Fruit fly (Drosophila melanogaster) whole organism, embryonic: ENCODE results near the gene CG5644.

Experiments
- Ada2b ChIP-seq: fragments of 200-800 bp; sonication (Bioruptor generic); IDR thresholded peaks from 2 replicates; pipeline ENCODE4 v1.3.6; 2022; ENCODE audit warnings: missing biosample characterization, missing genetic modification characterization
- B-H1 ChIP-seq: fragments of 200-800 bp; sonication (Bioruptor generic); IDR thresholded peaks from 3 replicates; pipeline ENCODE4 v1.3.6; 2022; ENCODE audit warnings: missing biosample characterization, missing genetic modification characterization
- BEAF-32 ChIP-seq: fragments of 200-800 bp; sonication (Bioruptor generic); optimal IDR thresholded peaks from 3 replicates; lab custom pipeline; 2017; ENCODE audit warnings: missing biosample characterization, missing genetic modification characterization, mild to moderate bottlenecking, moderate library complexity, missing genetic modification reagents
- CG10274 ChIP-seq: fragments of 200-800 bp; sonication (Bioruptor generic); optimal IDR thresholded peaks from 3 replicates; lab custom pipeline; 2017; ENCODE audit warnings: missing biosample characterization, mild to moderate bottlenecking, missing genetic modification characterization
- CG11247 ChIP-seq: fragments of 200-800 bp; sonication (Bioruptor generic); IDR thresholded peaks from 2 replicates; pipeline ENCODE4 v1.3.6; 2022; ENCODE audit warnings: missing biosample characterization, missing genetic modification characterization
- CG1233 ChIP-seq: fragments of 200-800 bp; sonication (Bioruptor generic); optimal IDR thresholded peaks from 4 replicates; lab custom pipeline; 2018; ENCODE audit warnings: missing biosample characterization, mild to moderate bottlenecking, missing genetic modification characterization
- CG12769 ChIP-seq: fragments of 200-800 bp; sonication (Bioruptor generic); optimal IDR thresholded peaks from 2 replicates; lab custom pipeline; 2019; ENCODE audit warnings: missing biosample characterization, mild to moderate bottlenecking, missing genetic modification characterization, moderate library complexity
- CG13624 ChIP-seq: fragments of 200-800 bp; sonication (Bioruptor generic); optimal IDR thresholded peaks from 2 replicates; lab custom pipeline; 2016; ENCODE audit warnings: missing biosample characterization, missing genetic modification characterization
- CG15011 ChIP-seq: fragments of 200-800 bp; sonication (Bioruptor generic); optimal IDR thresholded peaks from 3 replicates; lab custom pipeline; 2018; ENCODE audit warnings: missing biosample characterization, mild to moderate bottlenecking, missing genetic modification characterization
- CG1647 ChIP-seq: fragments of 200-800 bp; sonication (Bioruptor generic); optimal IDR thresholded peaks from 3 replicates; lab custom pipeline; 2016; ENCODE audit warnings: missing biosample characterization, missing genetic modification characterization
- CG17912 ChIP-seq: fragments of 200-800 bp; sonication (Bioruptor generic); optimal IDR thresholded peaks from 2 replicates; lab custom pipeline; 2018; ENCODE audit warnings: missing biosample characterization, mild to moderate bottlenecking, missing genetic modification characterization
- CG18619 ChIP-seq: fragments of 200-800 bp; sonication (Bioruptor generic); optimal IDR thresholded peaks from 3 replicates; lab custom pipeline; 2017; ENCODE audit warnings: missing biosample characterization, mild to moderate bottlenecking, missing genetic modification characterization
- CG2199 ChIP-seq: fragments of 200-800 bp; sonication (Bioruptor generic); IDR thresholded peaks from 3 replicates; pipeline ENCODE4 v1.3.6; 2022; ENCODE audit warnings: missing biosample characterization, missing genetic modification characterization
- CG2202 ChIP-seq: fragments of 200-800 bp; sonication (Bioruptor generic); optimal IDR thresholded peaks from 2 replicates; lab custom pipeline; 2018; ENCODE audit warnings: missing biosample characterization, mild to moderate bottlenecking, missing genetic modification characterization
- CG42726 ChIP-seq: fragments of 200-800 bp; sonication (Bioruptor generic); IDR thresholded peaks from 2 replicates; pipeline ENCODE4 v1.3.6; 2022; ENCODE audit warnings: missing biosample characterization, missing genetic modification characterization; ENCODE audit not compliant: partially characterized antibody
- CG4282 ChIP-seq: fragments of 200-800 bp; sonication (Bioruptor generic); optimal IDR thresholded peaks from 2 replicates; lab custom pipeline; 2016; ENCODE audit warnings: missing biosample characterization, missing genetic modification characterization
- CG4820 ChIP-seq: fragments of 200-800 bp; sonication (Bioruptor generic); optimal IDR thresholded peaks from 3 replicates; lab custom pipeline; 2016; ENCODE audit warnings: missing biosample characterization, missing genetic modification characterization
- CG6683 ChIP-seq: fragments of 200-800 bp; sonication (Bioruptor generic); optimal IDR thresholded peaks from 2 replicates; lab custom pipeline; 2017; ENCODE audit warnings: missing biosample characterization, mild to moderate bottlenecking, missing genetic modification characterization, missing genetic modification reagents
- CG6791 ChIP-seq: fragments of 200-800 bp; sonication (Bioruptor generic); IDR thresholded peaks from 3 replicates; pipeline ENCODE4 v1.3.6; 2022; ENCODE audit warnings: missing biosample characterization, missing genetic modification characterization; ENCODE audit not compliant: partially characterized antibody
- CG7556 ChIP-seq: fragments of 200-800 bp; sonication (Bioruptor generic); optimal IDR thresholded peaks from 2 replicates; lab custom pipeline; 2017; ENCODE audit warnings: missing biosample characterization, mild to moderate bottlenecking, missing genetic modification characterization
- CG7839 ChIP-seq: fragments of 200-800 bp; sonication (Bioruptor generic); optimal IDR thresholded peaks from 3 replicates; lab custom pipeline; 2018; ENCODE audit warnings: missing biosample characterization, mild to moderate bottlenecking, missing genetic modification characterization, moderate library complexity
- CG8290 ChIP-seq, 3 experiments: fragments of 200-800 bp; sonication (Bioruptor generic); optimal IDR thresholded peaks; 2 replicates each; lab custom pipeline; 2016 to 2019; ENCODE audit warnings: missing biosample characterization in 3 of 3, missing genetic modification characterization in 3 of 3, mild to moderate bottlenecking in 2 of 3, moderate library complexity in 1 of 3
- CHES-1-like ChIP-seq: fragments of 200-800 bp; sonication (Bioruptor generic); optimal IDR thresholded peaks from 2 replicates; lab custom pipeline; 2016; ENCODE audit warnings: missing biosample characterization, missing genetic modification characterization
- CkIIα-i1 ChIP-seq: fragments of 200-800 bp; sonication (Bioruptor generic); IDR thresholded peaks from 2 replicates; pipeline ENCODE4 v1.3.6; 2022; ENCODE audit warnings: missing biosample characterization, missing genetic modification characterization
- Dbx ChIP-seq: fragments of 200-800 bp; sonication (Bioruptor generic); IDR thresholded peaks from 3 replicates; pipeline ENCODE4 v1.3.6; 2022; ENCODE audit warnings: missing biosample characterization, missing genetic modification characterization
- Dfd ChIP-seq, 2 experiments: fragments of >200 bp; optimal IDR thresholded peaks; 2 replicates each; lab custom pipeline; 2017; ENCODE audit warnings: missing biosample characterization in 2 of 2, missing genetic modification characterization in 2 of 2
- Doc3 ChIP-seq: fragments of 200-800 bp; sonication (Bioruptor generic); IDR thresholded peaks from 3 replicates; pipeline ENCODE4 v1.3.6; 2022; ENCODE audit warnings: missing biosample characterization, missing genetic modification characterization; ENCODE audit not compliant: partially characterized antibody
- Fer3 ChIP-seq: fragments of 200-800 bp; sonication (Bioruptor generic); optimal IDR thresholded peaks from 2 replicates; lab custom pipeline; 2018; ENCODE audit warnings: missing biosample characterization, mild to moderate bottlenecking, missing genetic modification characterization, moderate library complexity
- HLH54F ChIP-seq: fragments of 200-800 bp; sonication (Bioruptor generic); optimal IDR thresholded peaks from 3 replicates; lab custom pipeline; 2016; ENCODE audit warnings: missing biosample characterization, missing genetic modification characterization
- Hand ChIP-seq: fragments of 200-800 bp; sonication (Bioruptor generic); optimal IDR thresholded peaks from 2 replicates; lab custom pipeline; 2017; ENCODE audit warnings: mild to moderate bottlenecking, missing biosample characterization, missing genetic modification reagents, missing genetic modification characterization
- Lpt ChIP-seq: fragments of >200 bp; optimal IDR thresholded peaks from 2 replicates; lab custom pipeline; 2018; ENCODE audit warnings: missing biosample characterization, missing genetic modification characterization
- Mrtf ChIP-seq: fragments of 200-800 bp; sonication (Bioruptor generic); IDR thresholded peaks from 3 replicates; pipeline ENCODE4 v1.3.6; 2022; ENCODE audit warnings: missing biosample characterization, missing genetic modification characterization
- NC2α ChIP-seq: fragments of 200-800 bp; sonication (Bioruptor generic); optimal IDR thresholded peaks from 2 replicates; lab custom pipeline; 2016; ENCODE audit warnings: missing biosample characterization, missing genetic modification characterization
- Nf-YC ChIP-seq: fragments of 200-800 bp; optimal IDR thresholded peaks from 3 replicates; lab custom pipeline; 2019; ENCODE audit warnings: missing biosample characterization, mild to moderate bottlenecking, missing genetic modification characterization, moderate library complexity
- da ChIP-seq: fragments of 200-800 bp; sonication (Bioruptor generic); optimal IDR thresholded peaks from 2 replicates; lab custom pipeline; 2016; ENCODE audit warnings: missing biosample characterization, missing genetic modification characterization
- dan ChIP-seq: fragments of 200-800 bp; sonication (Bioruptor generic); IDR thresholded peaks from 2 replicates; pipeline ENCODE4 v1.3.6; 2022; ENCODE audit warnings: missing biosample characterization, missing genetic modification characterization
- dm ChIP-seq: fragments of 200-800 bp; sonication (Bioruptor generic); optimal IDR thresholded peaks from 3 replicates; lab custom pipeline; 2016; ENCODE audit warnings: missing biosample characterization, missing genetic modification characterization
- eyg ChIP-seq: fragments of 200-800 bp; sonication (Bioruptor generic); optimal IDR thresholded peaks from 3 replicates; lab custom pipeline; 2016; ENCODE audit warnings: missing biosample characterization, missing genetic modification characterization
- gcm2 ChIP-seq: fragments of 200-800 bp; sonication (Bioruptor generic); optimal IDR thresholded peaks from 2 replicates; lab custom pipeline; 2016; ENCODE audit warnings: missing biosample characterization, missing genetic modification characterization
- ind ChIP-seq: fragments of 200-800 bp; sonication (Bioruptor generic); optimal IDR thresholded peaks from 3 replicates; lab custom pipeline; 2016; ENCODE audit warnings: missing biosample characterization, missing genetic modification characterization
- lilli ChIP-seq: fragments of 200-800 bp; sonication (Bioruptor generic); optimal IDR thresholded peaks from 3 replicates; lab custom pipeline; 2016; ENCODE audit warnings: missing biosample characterization, missing genetic modification characterization
- mam ChIP-seq: fragments of 200-800 bp; sonication (Bioruptor generic); optimal IDR thresholded peaks from 3 replicates; lab custom pipeline; 2016; ENCODE audit warnings: missing biosample characterization, missing genetic modification characterization
- mirr ChIP-seq: fragments of 200-800 bp; sonication (Bioruptor generic); optimal IDR thresholded peaks from 3 replicates; lab custom pipeline; 2018; ENCODE audit warnings: missing biosample characterization, mild to moderate bottlenecking, missing genetic modification characterization
- pan ChIP-seq, 4 experiments: fragments of >200 bp in 3 of 4; fragments of 200-800 bp in 1 of 4; sonication (Bioruptor generic) in 1 of 4; optimal IDR thresholded peaks in 3 of 4; IDR thresholded peaks in 1 of 4; 2 replicates each; pipeline versions ENCODE4 v1.3.6 to Lab custom; 2017 to 2022; ENCODE audit warnings: missing biosample characterization in 2 of 4, missing genetic modification characterization in 2 of 4, mixed read lengths in 1 of 4
- pb ChIP-seq: fragments of 200-800 bp; sonication (Bioruptor generic); optimal IDR thresholded peaks from 3 replicates; lab custom pipeline; 2016; ENCODE audit warnings: missing biosample characterization, missing genetic modification characterization
- peb ChIP-seq: fragments of 200-800 bp; sonication (Bioruptor generic); IDR thresholded peaks from 2 replicates; pipeline ENCODE4 v1.3.6; 2022; ENCODE audit warnings: missing biosample characterization, missing genetic modification characterization
- prd ChIP-seq, 3 experiments: fragments of >200 bp in 2 of 3; fragments of 200-800 bp in 1 of 3; sonication (Bioruptor generic) in 1 of 3; optimal IDR thresholded peaks in 2 of 3; IDR thresholded peaks in 1 of 3; 2 replicates in 2 of 3; 3 replicates in 1 of 3; pipeline versions ENCODE4 v1.3.6 to Lab custom; 2017 to 2022; ENCODE audit warnings: missing biosample characterization in 1 of 3, missing genetic modification characterization in 1 of 3
- sug ChIP-seq: fragments of 200-800 bp; optimal IDR thresholded peaks from 2 replicates; lab custom pipeline; 2019; ENCODE audit warnings: missing biosample characterization, mild to moderate bottlenecking, missing genetic modification characterization, moderate library complexity
- tll ChIP-seq, 2 experiments: fragments of 200-800 bp in 1 of 2; fragments of >200 bp in 1 of 2; sonication (Bioruptor generic) in 1 of 2; optimal IDR thresholded peaks; 2 replicates each; lab custom pipeline; 2017 to 2019; ENCODE audit warnings: missing biosample characterization in 2 of 2, missing genetic modification characterization in 2 of 2, mild to moderate bottlenecking in 1 of 2, moderate library complexity in 1 of 2

Gene CG5644

DNA sequence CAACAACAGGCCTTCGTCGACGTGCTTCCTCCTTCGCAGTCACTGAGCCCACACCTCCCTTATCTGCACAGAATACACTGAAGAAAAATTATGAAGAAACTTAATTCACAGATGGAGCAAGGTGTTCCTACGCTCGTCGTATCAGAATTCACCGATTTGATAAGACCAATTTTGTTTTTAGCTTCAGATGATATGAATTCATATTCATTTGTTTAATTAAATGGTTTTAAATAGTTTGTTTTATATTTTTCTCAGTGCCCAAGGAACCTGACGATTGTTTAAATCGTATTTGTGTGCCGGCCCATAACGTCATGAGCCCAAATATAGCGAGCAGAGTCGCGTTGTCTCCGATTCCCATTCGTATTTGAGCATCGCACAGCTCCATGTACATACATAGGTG, 43.9 kb upstream of the CG5644 start (continued):
- TF ChIP-seq B-H1 (GFP tag; lab: Robert Waterston, UW) (no peak), Dbx (GFP tag; lab: Robert Waterston, UW) (no peak), CG6683 (no peak), mam (peak; percentile 38), tll (GFP tag; optimal IDR thresholded peaks at IDR 0.05; lab: Kevin White, UChicago) (peak in 1 of 2 experiments; percentile 77), Hand (GFP tag; lab: Kevin White, UChicago) (no peak), CG2199 (GFP tag; lab: Robert Waterston, UW) (no peak; the same call in 2 of the 3 replicates), gcm2 (peak; percentile 16), CG6791 (GFP tag; lab: Robert Waterston, UW) (no peak), lilli (GFP tag; lab: Kevin White, UChicago) (peak; percentile 73), CG15011 (GFP tag; lab: Kevin White, UChicago) (peak; percentile 9), CG11247 (no peak), HLH54F (GFP tag; lab: Kevin White, UChicago) (peak; percentile 45), CG18619 (GFP tag; lab: Kevin White, UChicago) (peak; percentile 26), CG10274 (peak; percentile 19), pan (optimal IDR thresholded peaks at IDR 0.05; lab: Kevin White, UChicago) (no peak), pan (GFP tag; optimal IDR thresholded peaks at IDR 0.05 in 1 of 2, IDR thresholded peaks at IDR 0.05 in 1 of 2) (peak in 1 of 2 experiments; percentile 60), ind (peak; percentile 37), Doc3 (no peak), Lpt (GFP tag; lab: Kevin White, UChicago) (no peak), CG1233 (GFP tag; lab: Kevin White, UChicago) (peak; percentile 55), NC2α (GFP tag; lab: Kevin White, UChicago) (peak; percentile 60), mirr (GFP tag; lab: Kevin White, UChicago) (no peak), dm (peak; percentile 13), CG12769 (tag; lab: Kevin White, UChicago) (peak; percentile 34), da (GFP tag; lab: Kevin White, UChicago) (no peak), eyg (GFP tag; lab: Kevin White, UChicago) (no peak), sug (tag; lab: Kevin White, UChicago) (no peak), CHES-1-like (GFP tag; lab: Kevin White, UChicago) (no peak), pb (GFP tag; lab: Kevin White, UChicago) (no peak), CG7839 (peak; percentile 75), prd (optimal IDR thresholded peaks at IDR 0.05; lab: Kevin White, UChicago) (no peak), prd (GFP tag; IDR thresholded peaks at IDR 0.05; lab: Robert Waterston, UW) (peak; percentile 89), BEAF-32 (GFP tag; lab: Kevin White, UChicago) (no peak), CkIIα-i1 (GFP tag; lab: Robert Waterston, UW) (no peak), Mrtf (GFP tag; lab: Robert Waterston, UW) (0 out of 3 replicates have a peak, but pooled peaks have one; percentile 7), Fer3 (peak; percentile 15), CG13624 (GFP tag; lab: Kevin White, UChicago) (peak; percentile 19), Ada2b (peak; percentile 54; the same call in 1 of the 2 replicates), CG4282 (GFP tag; lab: Kevin White, UChicago) (no peak), CG42726 (GFP tag; lab: Robert Waterston, UW) (no peak), CG8290 (GFP tag; optimal IDR thresholded peaks at IDR 0.05; lab: Kevin White, UChicago) (peak; percentile 40), CG8290 (tag; optimal IDR thresholded peaks at IDR 0.05; lab: Kevin White, UChicago) (peak in 1 of 2 experiments; percentile 34), CG1647 (GFP tag; lab: Kevin White, UChicago) (peak; percentile 20), dan (GFP tag; lab: Robert Waterston, UW) (peak; percentile 69), Dfd (GFP tag; optimal IDR thresholded peaks at IDR 0.05; lab: Kevin White, UChicago) (no peak), Nf-YC (no peak), CG7556 (GFP tag; lab: Kevin White, UChicago) (peak; percentile 63), peb (GFP tag; lab: Robert Waterston, UW) (no peak), CG2202 (peak; percentile 77), CG17912 (no peak), CG4820 (GFP tag; lab: Kevin White, UChicago) (peak; percentile 64)
